Worm (Caenorhabditis elegans) whole organism, late embryonic: ENCODE results near the gene M162.7.

Experiments used
- C08G9.2 ChIP-seq: sonication (generic microtip); optimal IDR thresholded peaks from 2 replicates; lab custom pipeline; 2016; ENCODE audit warnings: mild to moderate bottlenecking, missing genetic modification characterization, moderate library complexity, missing compliant biosample characterization
- F13H6.1 ChIP-seq: sonication (generic microtip); optimal IDR thresholded peaks from 2 replicates; lab custom pipeline; 2016; ENCODE audit warnings: missing genetic modification characterization, missing compliant biosample characterization
- K02D7.2 ChIP-seq: sonication (generic microtip); optimal IDR thresholded peaks from 2 replicates; lab custom pipeline; 2017; ENCODE audit warnings: mild to moderate bottlenecking, missing genetic modification characterization, missing compliant biosample characterization
- ahr-1 ChIP-seq: sonication (generic microtip); optimal IDR thresholded peaks from 2 replicates; lab custom pipeline; 2016; ENCODE audit warnings: missing genetic modification characterization, missing compliant biosample characterization
- ceh-14 ChIP-seq: sonication (generic microtip); optimal IDR thresholded peaks from 2 replicates; lab custom pipeline; 2016; ENCODE audit warnings: missing genotype, missing genetic modification characterization, missing compliant biosample characterization
- ceh-18 ChIP-seq: sonication (generic microtip); optimal IDR thresholded peaks from 2 replicates; lab custom pipeline; 2016; ENCODE audit warnings: missing genetic modification characterization, missing compliant biosample characterization
- ceh-2 ChIP-seq: sonication (generic microtip); optimal IDR thresholded peaks from 2 replicates; lab custom pipeline; 2016; ENCODE audit warnings: missing genotype, missing genetic modification characterization, missing compliant biosample characterization
- ceh-22 ChIP-seq: sonication (generic microtip); optimal IDR thresholded peaks from 2 replicates; lab custom pipeline; 2017; ENCODE audit warnings: missing biosample characterization, missing genetic modification characterization
- ceh-31 ChIP-seq: sonication (generic microtip); optimal IDR thresholded peaks from 2 replicates; lab custom pipeline; 2016; ENCODE audit warnings: missing genetic modification characterization, missing compliant biosample characterization
- ceh-34 ChIP-seq: sonication (generic microtip); optimal IDR thresholded peaks from 2 replicates; lab custom pipeline; 2016; ENCODE audit warnings: mild to moderate bottlenecking, missing genetic modification characterization, missing compliant biosample characterization
- ceh-45 ChIP-seq: fragments of 200-800 bp; sonication (Bioruptor generic); IDR thresholded peaks from 2 replicates; pipeline ENCODE4 v1.3.6; 2022; ENCODE audit warnings: missing genetic modification reagents, missing genetic modification characterization, missing compliant biosample characterization
- ceh-48 ChIP-seq: sonication (generic microtip); optimal IDR thresholded peaks from 2 replicates; lab custom pipeline; 2016; ENCODE audit warnings: missing genetic modification characterization, inconsistent platforms, missing compliant biosample characterization
- che-1 ChIP-seq: sonication (generic microtip); optimal IDR thresholded peaks from 2 replicates; lab custom pipeline; 2016; ENCODE audit warnings: mild to moderate bottlenecking, missing genetic modification characterization, missing compliant biosample characterization
- dmd-4 ChIP-seq: sonication (generic microtip); optimal IDR thresholded peaks from 2 replicates; lab custom pipeline; 2016; ENCODE audit warnings: borderline replicate concordance, missing genetic modification characterization, missing compliant biosample characterization
- dve-1 ChIP-seq: sonication (generic microtip); optimal IDR thresholded peaks from 2 replicates; lab custom pipeline; 2017; ENCODE audit warnings: antibody characterized with exemption, mild to moderate bottlenecking, missing genetic modification characterization, missing compliant biosample characterization
- elt-2 ChIP-seq: sonication (generic microtip); optimal IDR thresholded peaks from 2 replicates; lab custom pipeline; 2016; ENCODE audit warnings: missing genetic modification reagents, missing genetic modification characterization, missing compliant biosample characterization
- elt-4 ChIP-seq: sonication (generic microtip); optimal IDR thresholded peaks from 2 replicates; lab custom pipeline; 2016; ENCODE audit warnings: missing genetic modification characterization, missing compliant biosample characterization
- ets-4 ChIP-seq: sonication (generic microtip); optimal IDR thresholded peaks from 2 replicates; lab custom pipeline; 2016; ENCODE audit warnings: missing genetic modification characterization, missing compliant biosample characterization
- fax-1 ChIP-seq: sonication (generic microtip); optimal IDR thresholded peaks from 2 replicates; lab custom pipeline; 2016; ENCODE audit warnings: missing genotype, missing genetic modification characterization, missing compliant biosample characterization
- fkh-10 ChIP-seq: fragments of 150-350 bp; optimal IDR thresholded peaks from 2 replicates; lab custom pipeline; 2014; ENCODE audit warnings: missing biosample characterization, missing genetic modification reagents, missing genetic modification characterization
- hlh-13 ChIP-seq: fragments of 200-800 bp; sonication (Bioruptor generic); optimal IDR thresholded peaks from 2 replicates; lab custom pipeline; 2018; ENCODE audit warnings: mild to moderate bottlenecking, missing genetic modification characterization, missing compliant biosample characterization
- hlh-15 ChIP-seq: sonication (generic microtip); optimal IDR thresholded peaks from 2 replicates; lab custom pipeline; 2016; ENCODE audit warnings: missing genetic modification characterization, missing compliant biosample characterization
- lim-6 ChIP-seq: sonication (generic microtip); optimal IDR thresholded peaks from 2 replicates; lab custom pipeline; 2016; ENCODE audit warnings: missing genetic modification characterization, missing compliant biosample characterization
- lin-11 ChIP-seq: fragments of 200-800 bp; sonication (Bioruptor generic); optimal IDR thresholded peaks from 2 replicates; lab custom pipeline; 2018; ENCODE audit warnings: mild to moderate bottlenecking, missing genetic modification characterization, missing compliant biosample characterization
- madf-2 ChIP-seq: sonication (generic microtip); optimal IDR thresholded peaks from 2 replicates; lab custom pipeline; 2017; ENCODE audit warnings: missing genetic modification characterization, missing compliant biosample characterization
- nfya-1 ChIP-seq: sonication (generic microtip); optimal IDR thresholded peaks from 2 replicates; lab custom pipeline; 2017; ENCODE audit warnings: missing genetic modification characterization, mild to moderate bottlenecking, missing compliant biosample characterization, antibody characterized with exemption, moderate library complexity
- nhr-11 ChIP-seq: fragments of 150-350 bp; optimal IDR thresholded peaks from 2 replicates; lab custom pipeline; 2014; ENCODE audit warnings: missing biosample characterization, missing genetic modification characterization
- npax-4 ChIP-seq: sonication (generic microtip); optimal IDR thresholded peaks from 2 replicates; lab custom pipeline; 2016; ENCODE audit warnings: missing genetic modification characterization, missing compliant biosample characterization
- odd-2 ChIP-seq: sonication (generic microtip); optimal IDR thresholded peaks from 2 replicates; lab custom pipeline; 2017; ENCODE audit warnings: antibody characterized with exemption, mild to moderate bottlenecking, missing genetic modification characterization, missing compliant biosample characterization
- pag-3 ChIP-seq: sonication (generic microtip); optimal IDR thresholded peaks from 2 replicates; lab custom pipeline; 2016; ENCODE audit warnings: missing compliant biosample characterization, missing genetic modification characterization, borderline replicate concordance
- pat-9 ChIP-seq: fragments of 200-800 bp; sonication (Bioruptor generic); optimal IDR thresholded peaks from 2 replicates; lab custom pipeline; 2018; ENCODE audit warnings: mild to moderate bottlenecking, missing genetic modification characterization, moderate library complexity, missing compliant biosample characterization
- pha-2 ChIP-seq: sonication (generic microtip); optimal IDR thresholded peaks from 2 replicates; lab custom pipeline; 2017; ENCODE audit warnings: mild to moderate bottlenecking, missing genetic modification characterization, missing compliant biosample characterization
- sdc-2 ChIP-seq: sonication (generic microtip); optimal IDR thresholded peaks from 2 replicates; lab custom pipeline; 2016; ENCODE audit warnings: missing genotype, missing genetic modification characterization, missing compliant biosample characterization
- sox-4 ChIP-seq: sonication (generic microtip); optimal IDR thresholded peaks from 2 replicates; lab custom pipeline; 2017; ENCODE audit warnings: mild to moderate bottlenecking, missing genetic modification characterization, inconsistent platforms, missing compliant biosample characterization
- syd-9 ChIP-seq: sonication (generic microtip); optimal IDR thresholded peaks from 2 replicates; lab custom pipeline; 2016; ENCODE audit warnings: mild to moderate bottlenecking, missing genetic modification characterization, moderate library complexity, missing compliant biosample characterization
- tbx-2 ChIP-seq: sonication (generic microtip); optimal IDR thresholded peaks from 2 replicates; lab custom pipeline; 2016; ENCODE audit warnings: missing genetic modification characterization, missing compliant biosample characterization
- tbx-7 ChIP-seq: sonication (generic microtip); optimal IDR thresholded peaks from 2 replicates; lab custom pipeline; 2016; ENCODE audit warnings: missing genotype, missing genetic modification characterization, missing compliant biosample characterization
- unc-42 ChIP-seq: sonication (generic microtip); optimal IDR thresholded peaks from 2 replicates; lab custom pipeline; 2016; ENCODE audit warnings: missing genotype, missing genetic modification characterization, missing compliant biosample characterization
- unc-55 ChIP-seq: sonication (generic microtip); optimal IDR thresholded peaks from 2 replicates; lab custom pipeline; 2017; ENCODE audit warnings: missing biosample characterization, missing genetic modification reagents, missing genetic modification characterization
- unc-86 ChIP-seq: sonication (generic microtip); optimal IDR thresholded peaks from 2 replicates; lab custom pipeline; 2016; ENCODE audit warnings: missing genetic modification characterization, missing compliant biosample characterization
- zip-5 ChIP-seq: sonication (generic microtip); optimal IDR thresholded peaks from 2 replicates; lab custom pipeline; 2016; ENCODE audit warnings: missing genetic modification characterization, missing compliant biosample characterization

M162.7 gene

DNA sequence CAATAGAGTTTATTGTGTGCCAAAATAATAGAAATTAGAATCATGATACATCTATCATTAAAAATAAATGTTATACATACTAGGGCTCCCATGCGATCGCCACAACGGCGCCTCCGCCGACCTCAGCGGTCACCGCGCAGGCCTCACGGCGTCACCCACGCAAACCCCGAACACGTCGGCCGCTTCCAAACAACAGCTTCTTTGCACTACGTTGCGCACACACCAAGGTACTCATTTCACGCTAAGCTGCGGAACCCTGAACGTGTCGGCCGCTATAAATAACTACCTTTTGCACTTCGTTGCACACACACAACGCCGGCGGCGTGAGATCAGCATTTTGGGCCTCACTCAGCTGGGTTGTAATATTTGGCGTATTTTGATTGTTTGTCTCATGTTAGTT, 35.5 kb downstream of the M162.7 start:
- TF ChIP-seq pat-9 (tag; lab: Kevin White, UChicago) = no peak
- no peak for TF ChIP-seq fkh-10
- no peak for TF ChIP-seq fax-1 (tag; lab: Kevin White, UChicago)
- TF ChIP-seq hlh-15 = no peak
- no peak for TF ChIP-seq dve-1
- no peak for TF ChIP-seq sdc-2 (tag; lab: Kevin White, UChicago)
- TF ChIP-seq ceh-22 (tag; lab: Kevin White, UChicago) = no peak
- no peak for TF ChIP-seq ceh-45 (GFP tag; lab: Robert Waterston, UW)
- TF ChIP-seq unc-42 = no peak
- no peak for TF ChIP-seq ceh-14 (tag; lab: Kevin White, UChicago)
- no peak for TF ChIP-seq nhr-11 (tag; lab: Kevin White, UChicago)
- TF ChIP-seq madf-2 (tag; lab: Kevin White, UChicago) = no peak
- TF ChIP-seq ahr-1 (tag; lab: Kevin White, UChicago) = no peak
- TF ChIP-seq F13H6.1 (tag; lab: Kevin White, UChicago) = no peak
- no peak for TF ChIP-seq lim-6 (tag; lab: Kevin White, UChicago)
- TF ChIP-seq ceh-31 (tag; lab: Kevin White, UChicago) = no peak
- TF ChIP-seq npax-4 = no peak
- no peak for TF ChIP-seq unc-86

- no peak for TF ChIP-seq dve-1
- no peak for TF ChIP-seq hlh-15
- no peak for TF ChIP-seq ceh-18 (tag; lab: Kevin White, UChicago)
- no peak for TF ChIP-seq che-1 (tag; lab: Kevin White, UChicago)
- no peak for TF ChIP-seq odd-2 (tag; lab: Kevin White, UChicago)
- TF ChIP-seq pag-3 (tag; lab: Kevin White, UChicago) = no peak
- TF ChIP-seq F13H6.1 (tag; lab: Kevin White, UChicago) = no peak
Measured at ce11 chrV:19756253-19756652, 38.6 kb downstream of the M162.7 start, which contains the start of gene W04E12.9. W04E12.9 (plus strand) TSS chrV:19756553.

DNA sequence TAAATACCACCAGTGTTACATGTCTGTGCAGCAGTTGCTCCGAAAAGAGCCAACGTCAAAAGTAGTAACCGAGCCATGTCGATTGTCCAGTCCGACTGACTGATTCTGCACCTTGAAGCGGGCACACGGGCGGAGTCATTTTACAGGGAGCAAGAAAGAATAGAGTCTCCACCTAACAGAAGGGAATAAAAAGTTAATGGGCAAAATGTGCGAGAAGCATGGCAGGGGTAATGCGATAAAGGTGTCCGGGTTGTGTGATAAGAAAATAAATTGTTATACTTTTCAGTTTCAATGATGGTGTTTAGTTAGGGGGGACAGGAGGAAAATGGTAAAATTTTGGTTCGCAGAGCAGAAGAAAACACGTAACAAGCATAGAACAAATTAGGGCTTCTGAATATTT, 39.6 kb downstream of the M162.7 start, which contains the start of gene clec-50:
TSS of gene clec-50 (minus strand) at position 109 of the 400 bp plus-strand sequence.
- TF ChIP-seq pha-2 (tag; lab: Kevin White, UChicago) (no peak), pag-3 (tag; lab: Kevin White, UChicago) (no peak), npax-4 (no peak), sdc-2 (tag; lab: Kevin White, UChicago) (no peak)

- TF ChIP-seq tbx-2 (tag; lab: Kevin White, UChicago) (no peak), ceh-2 (tag; lab: Kevin White, UChicago) (no peak), lin-11 (tag; lab: Kevin White, UChicago) (no peak), che-1 (tag; lab: Kevin White, UChicago) (no peak)
- TF ChIP-seq, all 69 proteins: peak for 0
Measured at ce11 chrV:19754331-19754730, 40.5 kb downstream of the M162.7 start.

ce11 chrV:19752879-19753278, 42.0 kb downstream of the M162.7 start:
- TF ChIP-seq pag-3 (tag; lab: Kevin White, UChicago) = peak; percentile 38
- no peak for TF ChIP-seq sox-4 (tag; lab: Kevin White, UChicago)
- TF ChIP-seq, all 69 proteins: peak for 1

DNA sequence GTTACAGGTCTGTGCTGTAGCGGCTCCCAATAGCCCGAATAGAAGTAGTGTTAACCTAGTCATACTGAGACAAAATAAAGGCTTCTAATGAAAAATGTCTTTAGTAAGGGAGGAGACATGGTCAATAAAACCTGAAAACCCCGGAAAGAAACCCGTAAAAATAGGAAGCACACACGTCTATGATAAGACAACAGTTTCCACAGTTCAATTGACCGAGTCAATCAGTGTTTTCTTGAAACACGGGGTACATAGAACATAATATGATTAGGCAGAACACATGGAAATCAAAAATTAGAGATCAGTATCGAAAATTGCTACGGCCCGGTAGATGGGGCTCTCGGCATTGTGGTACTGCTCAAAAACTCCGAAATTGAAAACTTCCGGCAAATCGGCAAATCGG, 43.7 kb downstream of the M162.7 start, which contains the start of gene clec-49:
TSS of gene clec-49 (minus strand) at position 103 of the 400 bp plus-strand sequence.
- TF ChIP-seq dmd-4 (tag; lab: Kevin White, UChicago) (no peak), ceh-34 (tag; lab: Kevin White, UChicago) (no peak), hlh-15 (no peak), K02D7.2 (tag; lab: Kevin White, UChicago) (no peak), elt-2 (tag; lab: Kevin White, UChicago) (no peak), unc-55 (GFP tag; lab: Kevin White, UChicago) (no peak), ceh-31 (tag; lab: Kevin White, UChicago) (no peak), tbx-7 (tag; lab: Kevin White, UChicago) (no peak), elt-4 (no peak), npax-4 (no peak), odd-2 (tag; lab: Kevin White, UChicago) (no peak), hlh-13 (GFP tag; lab: Kevin White, UChicago) (no peak), syd-9 (tag; lab: Kevin White, UChicago) (no peak), ceh-22 (tag; lab: Kevin White, UChicago) (no peak), ets-4 (no peak), C08G9.2 (tag; lab: Kevin White, UChicago) (no peak), nfya-1 (tag; lab: Kevin White, UChicago) (no peak), ceh-14 (tag; lab: Kevin White, UChicago) (no peak), zip-5 (no peak), ceh-48 (tag; lab: Kevin White, UChicago) (no peak)
